Worm (Caenorhabditis elegans) whole organism, young adult: ENCODE results near the gene F52H2.15.

ENCODE experiments used
- B0336.3 ChIP-seq: fragments of 200-800 bp; sonication (Bioruptor generic); IDR thresholded peaks from 2 replicates; pipeline ENCODE4 v1.3.6; 2022; ENCODE audit warnings: missing genetic modification characterization, missing compliant biosample characterization
- C17E4.6 ChIP-seq: fragments of 200-800 bp; sonication (Bioruptor generic); IDR thresholded peaks from 2 replicates; pipeline ENCODE4 v1.3.6; 2022; ENCODE audit warnings: missing genetic modification reagents, missing genetic modification characterization, missing compliant biosample characterization
- D2030.7 ChIP-seq: fragments of 200-800 bp; sonication (Bioruptor generic); IDR thresholded peaks from 2 replicates; pipeline ENCODE4 v1.3.6; 2022; ENCODE audit warnings: missing genetic modification reagents, missing genetic modification characterization, missing compliant biosample characterization
- F10E7.11 ChIP-seq: sonication (generic microtip); optimal IDR thresholded peaks from 2 replicates; lab custom pipeline; 2017; ENCODE audit warnings: mild to moderate bottlenecking, missing genetic modification characterization, moderate library complexity, missing compliant biosample characterization
- F23B12.7 ChIP-seq: sonication (generic microtip); optimal IDR thresholded peaks from 2 replicates; lab custom pipeline; 2017; ENCODE audit warnings: missing genetic modification characterization, mild to moderate bottlenecking, missing compliant biosample characterization, antibody characterized with exemption, moderate library complexity; ENCODE audit not compliant: insufficient read depth
- F37B4.10 ChIP-seq: fragments of 200-800 bp; sonication (Bioruptor generic); IDR thresholded peaks from 2 replicates; pipeline ENCODE4 v1.3.6; 2022; ENCODE audit warnings: missing genetic modification characterization, missing compliant biosample characterization
- F49E8.2 ChIP-seq: sonication (generic microtip); optimal IDR thresholded peaks from 3 replicates; lab custom pipeline; 2017; ENCODE audit warnings: missing genetic modification characterization, mild to moderate bottlenecking, missing compliant biosample characterization, antibody characterized with exemption, moderate library complexity; ENCODE audit not compliant: insufficient read depth
- F55B11.4 ChIP-seq: sonication (generic microtip); optimal IDR thresholded peaks from 2 replicates; lab custom pipeline; 2016; ENCODE audit warnings: missing compliant biosample characterization, missing genetic modification characterization, borderline replicate concordance; ENCODE audit not compliant: insufficient read depth
- K11D2.4 ChIP-seq: fragments of 200-800 bp; sonication (Bioruptor generic); IDR thresholded peaks from 2 replicates; pipeline ENCODE4 v1.3.6; 2022; ENCODE audit warnings: missing genetic modification reagents, missing genetic modification characterization, missing compliant biosample characterization
- Y53G8AR.9 ChIP-seq: fragments of 200-800 bp; sonication (Bioruptor generic); conservative IDR thresholded peaks from 2 replicates; pipeline ENCODE4 v1.3.6; 2022; ENCODE audit warnings: missing genetic modification reagents, missing genetic modification characterization, missing compliant biosample characterization
- Y79H2A.3 ChIP-seq: fragments of 200-800 bp; sonication (Bioruptor generic); conservative IDR thresholded peaks from 2 replicates; pipeline ENCODE4 v1.3.6; 2022; ENCODE audit warnings: missing genetic modification reagents, missing genetic modification characterization, missing compliant biosample characterization
- Y95B8A.8 ChIP-seq: fragments of 200-800 bp; sonication (Bioruptor generic); IDR thresholded peaks from 2 replicates; pipeline ENCODE4 v1.3.6; 2022; ENCODE audit warnings: missing genetic modification reagents, missing genetic modification characterization, missing compliant biosample characterization
- ama-1 ChIP-seq, 3 experiments: fragments of 150-350 bp in 1 of 3; sonication (generic microtip) in 2 of 3; optimal IDR thresholded peaks; 2 replicates each; lab custom pipeline; 2014 to 2018; ENCODE audit warnings: missing biosample characterization in 2 of 3, missing genetic modification characterization in 2 of 3, missing genetic modification reagents in 2 of 3
- aptf-2 ChIP-seq: fragments of 200-800 bp; sonication (Bioruptor generic); conservative IDR thresholded peaks from 2 replicates; pipeline ENCODE4 v1.3.6; 2022; ENCODE audit warnings: missing genetic modification reagents, missing genetic modification characterization, missing compliant biosample characterization
- ccch-3 ChIP-seq: fragments of 200-800 bp; sonication (Bioruptor generic); optimal IDR thresholded peaks from 2 replicates; lab custom pipeline; 2018; ENCODE audit warnings: mild to moderate bottlenecking, missing genetic modification characterization, missing compliant biosample characterization
- ceh-100 ChIP-seq: fragments of 200-800 bp; sonication (Bioruptor generic); IDR thresholded peaks from 2 replicates; pipeline ENCODE4 v1.3.6; 2022; ENCODE audit warnings: missing genetic modification reagents, missing genetic modification characterization, missing compliant biosample characterization
- ceh-79 ChIP-seq: sonication (generic microtip); optimal IDR thresholded peaks from 2 replicates; lab custom pipeline; 2017; ENCODE audit warnings: mild to moderate bottlenecking, missing genetic modification characterization, missing compliant biosample characterization
- chd-7 ChIP-seq: sonication (generic microtip); optimal IDR thresholded peaks from 2 replicates; lab custom pipeline; 2016; ENCODE audit warnings: mild to moderate bottlenecking, missing genetic modification characterization, moderate library complexity, missing compliant biosample characterization
- dpff-1 ChIP-seq: sonication (generic microtip); optimal IDR thresholded peaks from 2 replicates; lab custom pipeline; 2017; ENCODE audit warnings: mild to moderate bottlenecking, missing genetic modification characterization, missing compliant biosample characterization
- dpl-1 ChIP-seq: fragments of 150-350 bp; optimal IDR thresholded peaks from 2 replicates; lab custom pipeline; 2014; ENCODE audit warnings: missing biosample characterization, missing genetic modification reagents, missing genetic modification characterization
- efl-1 ChIP-seq: fragments of 150-350 bp; optimal IDR thresholded peaks from 2 replicates; lab custom pipeline; 2014; ENCODE audit warnings: missing biosample characterization, missing genetic modification reagents, missing genetic modification characterization
- egl-18 ChIP-seq: fragments of 200-800 bp; sonication (Bioruptor generic); IDR thresholded peaks from 2 replicates; pipeline ENCODE4 v1.3.6; 2022; ENCODE audit warnings: missing genetic modification reagents, missing genetic modification characterization, missing compliant biosample characterization
- egl-44 ChIP-seq: fragments of 200-800 bp; sonication (Bioruptor generic); IDR thresholded peaks from 2 replicates; pipeline ENCODE4 v1.3.6; 2022; ENCODE audit warnings: missing genetic modification reagents, missing genetic modification characterization, missing compliant biosample characterization
- egrh-3 ChIP-seq: fragments of 200-800 bp; sonication (Bioruptor generic); IDR thresholded peaks from 2 replicates; pipeline ENCODE4 v1.3.6; 2022; ENCODE audit warnings: missing genetic modification reagents, missing genetic modification characterization, missing compliant biosample characterization
- ekl-4 ChIP-seq: fragments of 200-800 bp; sonication (Bioruptor generic); IDR thresholded peaks from 2 replicates; pipeline ENCODE4 v1.3.6; 2022; ENCODE audit warnings: missing genetic modification reagents, missing genetic modification characterization, missing compliant biosample characterization
- fkh-3 ChIP-seq: sonication (generic microtip); optimal IDR thresholded peaks from 2 replicates; lab custom pipeline; 2016; ENCODE audit warnings: mild to moderate bottlenecking, missing genetic modification characterization, missing compliant biosample characterization
- him-1 ChIP-seq: sonication (generic microtip); optimal IDR thresholded peaks from 2 replicates; lab custom pipeline; 2016; ENCODE audit warnings: missing genotype, missing genetic modification reagents, missing genetic modification characterization, missing compliant biosample characterization
- hmg-1.2 ChIP-seq: fragments of 200-800 bp; sonication (Bioruptor generic); IDR thresholded peaks from 2 replicates; pipeline ENCODE4 v1.3.6; 2022; ENCODE audit warnings: missing genetic modification reagents, missing genetic modification characterization, missing compliant biosample characterization
- hmg-20 ChIP-seq: fragments of 200-800 bp; sonication (Bioruptor generic); IDR thresholded peaks from 2 replicates; pipeline ENCODE4 v1.3.6; 2022; ENCODE audit warnings: missing genetic modification reagents, missing genetic modification characterization, missing compliant biosample characterization
- let-607 ChIP-seq, 2 experiments: fragments of 200-800 bp in 1 of 2; sonication (Bioruptor generic) in 1 of 2; sonication (generic microtip) in 1 of 2; optimal IDR thresholded peaks; 2 replicates each; lab custom pipeline; 2016 to 2018; ENCODE audit warnings: mild to moderate bottlenecking in 2 of 2, missing compliant biosample characterization in 2 of 2, missing genetic modification characterization in 2 of 2, moderate library complexity in 2 of 2, missing genotype in 1 of 2
- lin-26 ChIP-seq: fragments of 200-800 bp; sonication (Bioruptor generic); IDR thresholded peaks from 2 replicates; pipeline ENCODE4 v1.3.6; 2022; ENCODE audit warnings: missing genetic modification reagents, missing genetic modification characterization, missing compliant biosample characterization
- lir-1 ChIP-seq: fragments of 200-800 bp; sonication (Bioruptor generic); conservative IDR thresholded peaks from 2 replicates; pipeline ENCODE4 v1.3.6; 2022; ENCODE audit warnings: missing genetic modification reagents, missing genetic modification characterization, missing compliant biosample characterization
- madf-6 ChIP-seq: fragments of 200-800 bp; sonication (Bioruptor generic); IDR thresholded peaks from 2 replicates; pipeline ENCODE4 v1.3.6; 2022; ENCODE audit warnings: missing genetic modification reagents, missing genetic modification characterization, missing compliant biosample characterization
- mes-4 ChIP-seq: sonication (generic microtip); optimal IDR thresholded peaks from 2 replicates; lab custom pipeline; 2016; ENCODE audit warnings: missing genotype, missing genetic modification characterization, missing compliant biosample characterization
- nfya-2 ChIP-seq: fragments of 200-800 bp; sonication (Bioruptor generic); IDR thresholded peaks from 2 replicates; pipeline ENCODE4 v1.3.6; 2022; ENCODE audit warnings: missing genetic modification reagents, missing genetic modification characterization, missing compliant biosample characterization
- repo-1 ChIP-seq: sonication (generic microtip); optimal IDR thresholded peaks from 2 replicates; lab custom pipeline; 2017; ENCODE audit warnings: mild to moderate bottlenecking, missing genetic modification characterization, missing compliant biosample characterization
- sdz-38 ChIP-seq: sonication (generic microtip); optimal IDR thresholded peaks from 2 replicates; lab custom pipeline; 2016; ENCODE audit warnings: missing genotype, missing genetic modification characterization, missing compliant biosample characterization
- sea-2 ChIP-seq: fragments of 200-800 bp; sonication (Bioruptor generic); IDR thresholded peaks from 2 replicates; pipeline ENCODE4 v1.3.6; 2022; ENCODE audit warnings: missing genetic modification characterization, missing compliant biosample characterization
- snpc-1.3 ChIP-seq: sonication (generic microtip); optimal IDR thresholded peaks from 2 replicates; lab custom pipeline; 2017; ENCODE audit warnings: missing genetic modification characterization, mild to moderate bottlenecking, missing compliant biosample characterization, antibody characterized with exemption, moderate library complexity, missing genotype, missing genetic modification reagents; ENCODE audit not compliant: insufficient read depth
- snpc-4 ChIP-seq, 5 experiments: fragments of 150-350 bp in 1 of 5; sonication (generic microtip) in 4 of 5; optimal IDR thresholded peaks; 2 replicates each; lab custom pipeline; 2014 to 2018; ENCODE audit warnings: missing genetic modification characterization in 5 of 5, missing biosample characterization in 3 of 5, antibody characterized with exemption in 2 of 5, mild to moderate bottlenecking in 2 of 5, missing compliant biosample characterization in 2 of 5, missing genotype in 2 of 5, moderate library complexity in 2 of 5, missing genetic modification reagents in 1 of 5
- somi-1 ChIP-seq: fragments of 200-800 bp; sonication (Bioruptor generic); optimal IDR thresholded peaks from 2 replicates; lab custom pipeline; 2018; ENCODE audit warnings: mild to moderate bottlenecking, missing genetic modification characterization, missing compliant biosample characterization
- sptf-2 ChIP-seq: fragments of 200-800 bp; sonication (Bioruptor generic); optimal IDR thresholded peaks from 2 replicates; lab custom pipeline; 2018; ENCODE audit warnings: mild to moderate bottlenecking, missing genetic modification characterization, missing compliant biosample characterization
- tbp1 ChIP-seq: fragments of 200-800 bp; sonication (Bioruptor generic); optimal IDR thresholded peaks from 2 replicates; lab custom pipeline; 2018; ENCODE audit warnings: mild to moderate bottlenecking, missing genetic modification characterization, missing compliant biosample characterization
- zfh-2 ChIP-seq: fragments of 200-800 bp; sonication (Bioruptor generic); conservative IDR thresholded peaks from 2 replicates; pipeline ENCODE4 v1.3.6; 2022; ENCODE audit warnings: missing genetic modification reagents, missing genetic modification characterization, missing compliant biosample characterization
- ztf-22 ChIP-seq: fragments of 200-800 bp; sonication (Bioruptor generic); optimal IDR thresholded peaks from 2 replicates; lab custom pipeline; 2018; ENCODE audit warnings: mild to moderate bottlenecking, missing genetic modification characterization, moderate library complexity, missing compliant biosample characterization
- ztf-26 ChIP-seq: sonication (generic microtip); optimal IDR thresholded peaks from 2 replicates; lab custom pipeline; 2017; ENCODE audit warnings: missing genetic modification characterization, missing compliant biosample characterization

The F52H2.15 gene

DNA sequence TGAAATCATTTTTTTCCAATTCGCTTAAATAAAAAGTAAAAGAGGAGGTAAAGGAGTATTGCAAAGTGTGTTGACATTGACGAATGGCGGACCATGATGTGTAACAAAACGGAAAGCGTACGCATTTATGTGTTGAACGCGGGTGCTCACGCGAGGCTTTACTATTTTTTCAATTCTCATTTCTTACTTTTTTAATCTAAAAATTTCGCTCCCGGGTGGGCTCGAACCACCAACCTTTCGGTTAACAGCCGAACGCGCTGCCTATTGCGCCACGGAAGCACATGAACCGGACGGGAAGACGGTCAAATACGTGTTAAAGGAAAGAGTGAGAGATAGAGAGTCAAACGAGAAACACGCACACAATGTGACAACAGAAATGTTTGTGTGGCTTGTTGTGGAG is 15.8 kb upstream of the F52H2.15 start (continued):
- TF ChIP-seq fkh-3 (tag; lab: Kevin White, UChicago): peak; percentile 51
- TF ChIP-seq zfh-2 (GFP tag; lab: Robert Waterston, UW): 0 out of 2 replicates have a peak, but pooled peaks have one; percentile 35
- TF ChIP-seq ama-1 (optimal IDR thresholded peaks at IDR 0.05; lab: Kevin White, UChicago): no peak
- peak; percentile 13 to 80 for TF ChIP-seq ama-1 (GFP tag; optimal IDR thresholded peaks at IDR 0.05; lab: Kevin White, UChicago)
- 0 out of 2 replicates have a peak, but pooled peaks have one; percentile 82 for TF ChIP-seq F37B4.10 (GFP tag; lab: Robert Waterston, UW)
- peak; percentile 40 for TF ChIP-seq ceh-79
- TF ChIP-seq F10E7.11 (tag; lab: Kevin White, UChicago): peak; percentile 23
- no peak for TF ChIP-seq Y95B8A.8 (GFP tag; lab: Robert Waterston, UW)
- peak; percentile 75 for TF ChIP-seq repo-1 (tag; lab: Kevin White, UChicago)
- peak; percentile 76 for TF ChIP-seq B0336.3
- 0 out of 2 replicates have a peak, but pooled peaks have one; percentile 20 for TF ChIP-seq madf-6 (GFP tag; lab: Robert Waterston, UW)
- peak; percentile 37 for TF ChIP-seq ccch-3 (GFP tag; lab: Kevin White, UChicago)
- no peak for TF ChIP-seq ceh-100 (GFP tag; lab: Robert Waterston, UW)
- no peak for TF ChIP-seq dpl-1 (GFP tag; lab: Kevin White, UChicago)
- TF ChIP-seq ztf-26 (tag; lab: Kevin White, UChicago): peak; percentile 36
- TF ChIP-seq D2030.7 (GFP tag; lab: Robert Waterston, UW): peak; percentile 86
- TF ChIP-seq efl-1: no peak
- peak; percentile 69; the same call in 1 of the 2 replicates for TF ChIP-seq hmg-20 (GFP tag; lab: Robert Waterston, UW)
- TF ChIP-seq snpc-1.3 (tag; lab: Kevin White, UChicago): peak; percentile 18
- peak; percentile 77 for TF ChIP-seq egl-44 (GFP tag; lab: Robert Waterston, UW)
- no peak for TF ChIP-seq sdz-38 (tag; lab: Kevin White, UChicago)
- peak; percentile 29 for TF ChIP-seq somi-1 (GFP tag; lab: Kevin White, UChicago)
- no peak for TF ChIP-seq C17E4.6 (GFP tag; lab: Robert Waterston, UW)
- peak; percentile 42 for TF ChIP-seq F49E8.2 (tag; lab: Kevin White, UChicago)
- peak; percentile 86 for TF ChIP-seq him-1 (tag; lab: Kevin White, UChicago)
- 0 out of 2 replicates have a peak, but pooled peaks have one; percentile 53 for TF ChIP-seq sea-2 (GFP tag; lab: Robert Waterston, UW)
- no peak for TF ChIP-seq sptf-2 (GFP tag; lab: Kevin White, UChicago)
- peak; percentile 42 for TF ChIP-seq ztf-22
- peak; percentile 42; the same call in 1 of the 2 replicates for TF ChIP-seq egrh-3
- no peak for TF ChIP-seq Y79H2A.3 (GFP tag; lab: Robert Waterston, UW)
- TF ChIP-seq dpff-1 (tag; lab: Kevin White, UChicago): no peak
- 0 out of 2 replicates have a peak, but pooled peaks have one; percentile 5 for TF ChIP-seq egl-18 (GFP tag; lab: Robert Waterston, UW)
- TF ChIP-seq lir-1 (GFP tag; lab: Robert Waterston, UW): no peak
- peak; percentile 92; the same call in 1 of the 2 replicates for TF ChIP-seq lin-26 (GFP tag; lab: Robert Waterston, UW)
- peak; percentile 30; the same call in 1 of the 2 replicates for TF ChIP-seq ekl-4 (GFP tag; lab: Robert Waterston, UW)
- TF ChIP-seq let-607 (tag; optimal IDR thresholded peaks at IDR 0.05; lab: Kevin White, UChicago): peak; percentile 22 to 43
- no peak for TF ChIP-seq nfya-2 (GFP tag; lab: Robert Waterston, UW)
- TF ChIP-seq F55B11.4 (tag; lab: Kevin White, UChicago): no peak
- peak; percentile 81 for TF ChIP-seq chd-7 (tag; lab: Kevin White, UChicago)
- peak; percentile 85 for TF ChIP-seq F23B12.7
- peak; percentile 74 for TF ChIP-seq hmg-1.2 (GFP tag; lab: Robert Waterston, UW)
- TF ChIP-seq snpc-4 (GFP tag; optimal IDR thresholded peaks at IDR 0.05; lab: Kevin White, UChicago): peak; percentile 56
- TF ChIP-seq snpc-4 (tag; optimal IDR thresholded peaks at IDR 0.05; lab: Kevin White, UChicago): peak in 3 of 4 experiments; percentile 62 to 77 (median 73)
- TF ChIP-seq Y53G8AR.9 (GFP tag; lab: Robert Waterston, UW): no peak
- TF ChIP-seq K11D2.4 (GFP tag; lab: Robert Waterston, UW): peak; percentile 36; the same call in 1 of the 2 replicates
- TF ChIP-seq aptf-2: no peak
- peak; percentile 94 for TF ChIP-seq tbp1 (GFP tag; lab: Kevin White, UChicago)
- TF ChIP-seq mes-4: peak; percentile 66
